Fruit fly (Drosophila melanogaster) whole organism, wandering third instar larva: Measurements from ENCODE around the gene CG3552.

Source experiments
- Abd-B ChIP-seq: fragments of >200 bp; optimal IDR thresholded peaks from 2 replicates; lab custom pipeline; 2017; ENCODE audit warnings: missing biosample characterization, missing genetic modification characterization
- CG32264 ChIP-seq: fragments of 200-800 bp; sonication (Bioruptor generic); optimal IDR thresholded peaks from 2 replicates; lab custom pipeline; 2016; ENCODE audit warnings: missing biosample characterization, missing genetic modification characterization
- CG9705 ChIP-seq: fragments of 200-800 bp; sonication (Bioruptor generic); optimal IDR thresholded peaks from 2 replicates; lab custom pipeline; 2018; ENCODE audit warnings: missing biosample characterization, mild to moderate bottlenecking, missing genetic modification characterization
- CrebA ChIP-seq: fragments of 200-800 bp; sonication (Bioruptor generic); optimal IDR thresholded peaks from 2 replicates; lab custom pipeline; 2016; ENCODE audit warnings: missing biosample characterization, mild to moderate bottlenecking, missing genetic modification characterization, borderline replicate concordance
- Dfd ChIP-seq: fragments of >200 bp; optimal IDR thresholded peaks from 2 replicates; lab custom pipeline; 2017; ENCODE audit warnings: missing biosample characterization, missing genetic modification characterization
- Dif ChIP-seq: fragments of 200-275, 200-300 bp; sonication (Bioruptor generic); optimal IDR thresholded peaks from 2 replicates; lab custom pipeline; 2018; ENCODE audit warnings: missing biosample characterization, missing genetic modification characterization; ENCODE audit not compliant: partially characterized antibody
- GATAd ChIP-seq: sonication (Bioruptor generic); optimal IDR thresholded peaks from 2 replicates; lab custom pipeline; 2016; ENCODE audit warnings: missing biosample characterization, missing genetic modification characterization
- HLH106 ChIP-seq: fragments of 200-800 bp; optimal IDR thresholded peaks from 3 replicates; lab custom pipeline; 2019; ENCODE audit warnings: missing biosample characterization, mild to moderate bottlenecking, missing genetic modification characterization, moderate library complexity
- Hnf4 ChIP-seq: fragments of 200-800 bp; sonication (Bioruptor generic); optimal IDR thresholded peaks from 2 replicates; lab custom pipeline; 2016; ENCODE audit warnings: missing biosample characterization, mild to moderate bottlenecking, missing genetic modification characterization
- Hr78 ChIP-seq: fragments of >200 bp; optimal IDR thresholded peaks from 2 replicates; lab custom pipeline; 2017; ENCODE audit warnings: missing biosample characterization, missing genetic modification characterization
- Hr83 ChIP-seq: fragments of 200-300 bp; sonication (Bioruptor generic); optimal IDR thresholded peaks from 2 replicates; lab custom pipeline; 2016; ENCODE audit warnings: missing biosample characterization, mild to moderate bottlenecking, missing genetic modification characterization, moderate library complexity; ENCODE audit not compliant: poor library complexity, severe bottlenecking
- Jra ChIP-seq: sonication (Bioruptor generic); optimal IDR thresholded peaks from 2 replicates; lab custom pipeline; 2016; ENCODE audit warnings: missing biosample characterization, missing genetic modification characterization
- Mio ChIP-seq: sonication (Bioruptor generic); optimal IDR thresholded peaks from 2 replicates; lab custom pipeline; 2016; ENCODE audit warnings: missing biosample characterization, missing genetic modification characterization
- Myc ChIP-seq: fragments of >200 bp; optimal IDR thresholded peaks from 2 replicates; lab custom pipeline; 2017
- N ChIP-seq: fragments of >200 bp; optimal IDR thresholded peaks from 2 replicates; lab custom pipeline; 2018; ENCODE audit warnings: missing biosample characterization, missing external identifiers, missing genetic modification characterization
- OdsH ChIP-seq: fragments of 200-800 bp; sonication (Bioruptor generic); optimal IDR thresholded peaks from 2 replicates; lab custom pipeline; 2016; ENCODE audit warnings: missing biosample characterization, mild to moderate bottlenecking, missing genetic modification characterization
- Rel ChIP-seq, 2 experiments: fragments of 200-800 bp; sonication (Bioruptor generic) in 1 of 2; optimal IDR thresholded peaks; 2 replicates in 1 of 2; 3 replicates in 1 of 2; lab custom pipeline; 2016 to 2019; ENCODE audit warnings: mild to moderate bottlenecking in 2 of 2, missing biosample characterization in 2 of 2, missing genetic modification characterization in 2 of 2, moderate library complexity in 1 of 2
- Sp1 ChIP-seq: fragments of 200-800 bp; sonication (Bioruptor generic); optimal IDR thresholded peaks from 3 replicates; lab custom pipeline; 2019; ENCODE audit warnings: missing biosample characterization, mild to moderate bottlenecking, missing genetic modification characterization, moderate library complexity
- Vsx2 ChIP-seq: fragments of 200-300, 225-300 bp; sonication (Bioruptor generic); optimal IDR thresholded peaks from 2 replicates; lab custom pipeline; 2018; ENCODE audit warnings: missing biosample characterization, missing genetic modification characterization; ENCODE audit not compliant: partially characterized antibody
- br ChIP-seq: fragments of 200-800 bp; sonication (Bioruptor generic); optimal IDR thresholded peaks from 2 replicates; lab custom pipeline; 2016; ENCODE audit warnings: missing biosample characterization, missing genetic modification characterization
- brk ChIP-seq: fragments of 200-800 bp; sonication (Bioruptor generic); optimal IDR thresholded peaks from 2 replicates; lab custom pipeline; 2016; ENCODE audit warnings: missing biosample characterization, mild to moderate bottlenecking, missing genetic modification characterization
- dl ChIP-seq, 2 experiments: fragments of 175-275, 200-275 bp in 1 of 2; fragments of 200-275 bp in 1 of 2; sonication (Bioruptor generic); optimal IDR thresholded peaks; lab custom pipeline; 2018; ENCODE audit warnings: mild to moderate bottlenecking in 2 of 2, missing biosample characterization in 2 of 2, missing genetic modification characterization in 2 of 2, moderate library complexity in 2 of 2; ENCODE audit not compliant: partially characterized antibody in 2 of 2, insufficient read depth in 1 of 2
- dmrt93B ChIP-seq: fragments of 200-800 bp; sonication (Bioruptor generic); optimal IDR thresholded peaks from 2 replicates; lab custom pipeline; 2018; ENCODE audit warnings: missing biosample characterization, mild to moderate bottlenecking, missing genetic modification characterization
- dsf ChIP-seq: sonication (Bioruptor generic); optimal IDR thresholded peaks from 2 replicates; lab custom pipeline; 2016; ENCODE audit warnings: missing biosample characterization, missing genetic modification characterization, borderline replicate concordance
- ey ChIP-seq: fragments of 200-800 bp; sonication (Bioruptor generic); optimal IDR thresholded peaks from 2 replicates; lab custom pipeline; 2016; ENCODE audit warnings: missing biosample characterization, missing genetic modification characterization
- foxo ChIP-seq, 2 experiments: fragments of 200-800 bp; sonication (Bioruptor generic); optimal IDR thresholded peaks; 2 replicates in 1 of 2; 3 replicates in 1 of 2; lab custom pipeline; 2016 to 2017; ENCODE audit warnings: missing biosample characterization in 2 of 2, missing genetic modification characterization in 2 of 2
- fru ChIP-seq: fragments of 200-800 bp; sonication (Bioruptor generic); optimal IDR thresholded peaks from 3 replicates; lab custom pipeline; 2016; ENCODE audit warnings: missing biosample characterization, mild to moderate bottlenecking, missing genetic modification characterization
- h ChIP-seq: fragments of 200-800 bp; sonication (Bioruptor generic); optimal IDR thresholded peaks from 3 replicates; lab custom pipeline; 2016; ENCODE audit warnings: missing biosample characterization, mild to moderate bottlenecking, missing genetic modification characterization
- jim ChIP-seq: fragments of 175-275, 200-325 bp; sonication (Bioruptor generic); optimal IDR thresholded peaks from 2 replicates; lab custom pipeline; 2016; ENCODE audit warnings: missing biosample characterization, mild to moderate bottlenecking, missing genetic modification characterization
- lola ChIP-seq: fragments of >200 bp; optimal IDR thresholded peaks from 2 replicates; lab custom pipeline; 2017; ENCODE audit warnings: missing biosample characterization, missing genetic modification characterization
- pan ChIP-seq: fragments of >200 bp; optimal IDR thresholded peaks from 2 replicates; lab custom pipeline; 2017
- psq ChIP-seq: fragments of 200-800 bp; sonication (Bioruptor generic); optimal IDR thresholded peaks from 3 replicates; lab custom pipeline; 2017; ENCODE audit warnings: missing biosample characterization, mild to moderate bottlenecking, missing genetic modification characterization, moderate library complexity
- rgr ChIP-seq: fragments of 200-800 bp; sonication (Bioruptor generic); optimal IDR thresholded peaks from 3 replicates; lab custom pipeline; 2016; ENCODE audit warnings: missing biosample characterization, mild to moderate bottlenecking, missing genetic modification characterization
- sage ChIP-seq: fragments of 200-800 bp; sonication (Bioruptor generic); optimal IDR thresholded peaks from 2 replicates; lab custom pipeline; 2016; ENCODE audit warnings: missing biosample characterization, mild to moderate bottlenecking, missing genetic modification characterization
- sv ChIP-seq: fragments of 200-800 bp; sonication (Bioruptor generic); optimal IDR thresholded peaks from 3 replicates; lab custom pipeline; 2016; ENCODE audit warnings: missing biosample characterization, missing genetic modification characterization
- tai ChIP-seq: sonication (Bioruptor generic); optimal IDR thresholded peaks from 2 replicates; lab custom pipeline; 2016; ENCODE audit warnings: missing biosample characterization, missing genetic modification characterization
- usp ChIP-seq: fragments of >200 bp; optimal IDR thresholded peaks from 2 replicates; lab custom pipeline; 2017; ENCODE audit warnings: missing biosample characterization, missing genetic modification characterization
- woc ChIP-seq: sonication (Bioruptor generic); optimal IDR thresholded peaks from 2 replicates; lab custom pipeline; 2016; ENCODE audit warnings: missing biosample characterization, mild to moderate bottlenecking, missing genetic modification characterization

CG3552 gene

DNA sequence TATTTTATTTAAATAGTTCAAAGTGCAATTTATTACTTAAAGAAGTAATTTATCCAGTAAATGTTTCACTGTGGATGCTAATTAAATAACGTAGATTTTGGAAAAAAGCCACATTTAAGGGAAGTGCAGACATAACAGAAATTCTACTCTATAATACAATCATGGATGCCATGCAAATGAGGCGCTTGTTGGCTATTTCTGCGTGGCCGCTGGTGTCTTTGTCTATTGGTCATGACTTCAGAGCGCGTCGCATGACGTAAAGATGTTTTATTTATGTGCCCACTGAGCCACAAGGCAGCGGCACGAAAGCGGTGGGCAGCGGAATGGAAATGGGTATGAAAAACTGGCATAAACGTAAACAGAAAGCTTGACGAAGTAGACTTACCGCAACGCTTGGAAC lies 30.3 kb upstream of the CG3552 start:
- TF ChIP-seq CG9705 = no peak
- TF ChIP-seq Dfd (GFP tag; lab: Kevin White, UChicago) = no peak
- no peak for TF ChIP-seq brk (GFP tag; lab: Kevin White, UChicago)
- TF ChIP-seq Mio (GFP tag; lab: Kevin White, UChicago) = no peak
- no peak for TF ChIP-seq Sp1 (GFP tag; lab: Kevin White, UChicago)
- TF ChIP-seq pan = no peak
- TF ChIP-seq lola (GFP tag; lab: Kevin White, UChicago) = no peak

- TF ChIP-seq dl (GFP tag; optimal IDR thresholded peaks at IDR 0.05; lab: Kevin White, UChicago; ENCODE audit: insufficient read depth in 1 of 2, partially characterized antibody in 2 of 2) = no peak
- peak; percentile 99 for TF ChIP-seq ey (GFP tag; lab: Kevin White, UChicago)
- TF ChIP-seq sv (GFP tag; lab: Kevin White, UChicago) = peak; percentile 99
- TF ChIP-seq Myc (lab: Kevin White, UChicago) = peak; percentile 20
- TF ChIP-seq dmrt93B (GFP tag; lab: Kevin White, UChicago) = peak; percentile 100
- peak; percentile 50 for TF ChIP-seq Rel (GFP tag; optimal IDR thresholded peaks at IDR 0.05; lab: Kevin White, UChicago)
- TF ChIP-seq Rel (tag; optimal IDR thresholded peaks at IDR 0.05; lab: Kevin White, UChicago) = peak; percentile 91
- peak; percentile 99 for TF ChIP-seq tai (GFP tag; lab: Kevin White, UChicago)
- TF ChIP-seq woc (GFP tag; lab: Kevin White, UChicago) = peak; percentile 99
- TF ChIP-seq Hr78 (GFP tag; lab: Kevin White, UChicago) = no peak
- peak; percentile 99 for TF ChIP-seq h (GFP tag; lab: Kevin White, UChicago)
- TF ChIP-seq CrebA (GFP tag; lab: Kevin White, UChicago) = no peak
- TF ChIP-seq Hnf4 (GFP tag; lab: Kevin White, UChicago) = peak; percentile 99
- peak; percentile 97 for TF ChIP-seq psq
- TF ChIP-seq GATAd (GFP tag; lab: Kevin White, UChicago) = peak; percentile 97
- TF ChIP-seq fru (GFP tag; lab: Kevin White, UChicago) = peak; percentile 99
- TF ChIP-seq lola (GFP tag; lab: Kevin White, UChicago) = no peak
- peak; percentile 93 for TF ChIP-seq brk (GFP tag; lab: Kevin White, UChicago)
- TF ChIP-seq pan = no peak
- peak; percentile 91 for TF ChIP-seq sage (GFP tag; lab: Kevin White, UChicago)
- TF ChIP-seq Dif (GFP tag; lab: Kevin White, UChicago) = no peak
- TF ChIP-seq dsf (GFP tag; lab: Kevin White, UChicago) = peak; percentile 97
- TF ChIP-seq Hr83 (GFP tag; lab: Kevin White, UChicago) = peak; percentile 98
- peak; percentile 97 for TF ChIP-seq CG32264
- TF ChIP-seq HLH106 (tag; lab: Kevin White, UChicago) = peak; percentile 99
- TF ChIP-seq Sp1 (GFP tag; lab: Kevin White, UChicago) = peak; percentile 98
- no peak for TF ChIP-seq Vsx2
- peak; percentile 99 for TF ChIP-seq br (GFP tag; lab: Kevin White, UChicago)
- peak; percentile 99 for TF ChIP-seq rgr (GFP tag; lab: Kevin White, UChicago)
- peak; percentile 94 for TF ChIP-seq jim (GFP tag; lab: Kevin White, UChicago)
- peak; percentile 98 for TF ChIP-seq Jra (GFP tag; lab: Kevin White, UChicago)
- TF ChIP-seq foxo (GFP tag; optimal IDR thresholded peaks at IDR 0.05; lab: Kevin White, UChicago) = peak; percentile 91 to 99
- TF ChIP-seq N (GFP tag; lab: Kevin White, UChicago) = no peak
- peak; percentile 99 for TF ChIP-seq CG9705
- TF ChIP-seq Abd-B (GFP tag; lab: Kevin White, UChicago) = no peak
- peak; percentile 11 for TF ChIP-seq usp
- TF ChIP-seq OdsH (GFP tag; lab: Kevin White, UChicago) = peak; percentile 99
- TF ChIP-seq Dfd (GFP tag; lab: Kevin White, UChicago) = peak; percentile 97
- TF ChIP-seq Mio (GFP tag; lab: Kevin White, UChicago) = peak; percentile 94
Observed at dm6 chr3L:9426656-9427294, 29.3 kb upstream of the CG3552 start, which contains the start of the genes Atat and Shc. Atat (minus strand) TSS chr3L:9426758. Shc (plus strand) TSS chr3L:9427010.
